Fruit fly (Drosophila melanogaster) whole organism, embryonic: ENCODE measurements around the gene CG10863.
A peak's percentile ranks its signal among the peaks of the same experiment; 100 is the strongest.

ENCODE experiments used
- ATbp ChIP-seq: fragments of 200-800 bp; sonication (Bioruptor generic); optimal IDR thresholded peaks from 2 replicates; lab custom pipeline; 2017; ENCODE audit warnings: missing biosample characterization, mild to moderate bottlenecking, missing genetic modification characterization, missing genetic modification reagents
- Atf-2 ChIP-seq: fragments of 200-800 bp; sonication (Bioruptor generic); optimal IDR thresholded peaks from 2 replicates; lab custom pipeline; 2016; ENCODE audit warnings: missing biosample characterization, missing genetic modification characterization
- B-H1 ChIP-seq: fragments of 200-800 bp; sonication (Bioruptor generic); IDR thresholded peaks from 3 replicates; pipeline ENCODE4 v1.3.6; 2022; ENCODE audit warnings: missing biosample characterization, missing genetic modification characterization
- Bgb ChIP-seq: fragments of 200-800 bp; sonication (Bioruptor generic); IDR thresholded peaks from 2 replicates; pipeline ENCODE4 v1.3.6; 2022; ENCODE audit warnings: missing biosample characterization, missing genetic modification characterization; ENCODE audit not compliant: partially characterized antibody
- CG13287 ChIP-seq: fragments of 200-800 bp; sonication (Bioruptor generic); IDR thresholded peaks from 2 replicates; pipeline ENCODE4 v1.3.6; 2022; ENCODE audit warnings: missing biosample characterization, missing genetic modification characterization; ENCODE audit not compliant: partially characterized antibody
- CG14441 ChIP-seq: fragments of 200-800 bp; sonication (Bioruptor generic); IDR thresholded peaks from 2 replicates; pipeline ENCODE4 v1.3.6; 2022; ENCODE audit warnings: missing biosample characterization, missing genetic modification characterization
- CG15479 ChIP-seq: fragments of 200-800 bp; sonication (Bioruptor generic); optimal IDR thresholded peaks from 3 replicates; lab custom pipeline; 2019; ENCODE audit warnings: missing biosample characterization, mild to moderate bottlenecking, missing genetic modification characterization, moderate library complexity
- CG2116 ChIP-seq: fragments of 200-800 bp; sonication (Bioruptor generic); optimal IDR thresholded peaks from 3 replicates; lab custom pipeline; 2018; ENCODE audit warnings: missing biosample characterization, mild to moderate bottlenecking, missing genetic modification characterization
- CG30431 ChIP-seq: fragments of 200-800 bp; sonication (Bioruptor generic); optimal IDR thresholded peaks from 2 replicates; lab custom pipeline; 2017; ENCODE audit warnings: missing biosample characterization, missing genetic modification characterization
- CG32532 ChIP-seq: fragments of 200-800 bp; sonication (Bioruptor generic); IDR thresholded peaks from 2 replicates; pipeline ENCODE4 v1.3.6; 2022; ENCODE audit warnings: missing biosample characterization, missing genetic modification characterization
- CG33557 ChIP-seq: fragments of 200-800 bp; sonication (Bioruptor generic); optimal IDR thresholded peaks from 2 replicates; lab custom pipeline; 2019; ENCODE audit warnings: missing biosample characterization, mild to moderate bottlenecking, missing genetic modification characterization, moderate library complexity
- CG7372 ChIP-seq: fragments of 200-800 bp; sonication (Bioruptor generic); IDR thresholded peaks from 2 replicates; pipeline ENCODE4 v1.3.6; 2022; ENCODE audit warnings: missing biosample characterization, missing genetic modification characterization
- CG7839 ChIP-seq: fragments of 200-800 bp; sonication (Bioruptor generic); optimal IDR thresholded peaks from 3 replicates; lab custom pipeline; 2018; ENCODE audit warnings: missing biosample characterization, mild to moderate bottlenecking, missing genetic modification characterization, moderate library complexity
- CG7963 ChIP-seq: fragments of 200-800 bp; sonication (Bioruptor generic); IDR thresholded peaks from 3 replicates; pipeline ENCODE4 v1.3.6; 2022; ENCODE audit warnings: missing biosample characterization, missing genetic modification characterization; ENCODE audit not compliant: partially characterized antibody
- CG8478 ChIP-seq: fragments of >200 bp; optimal IDR thresholded peaks from 2 replicates; lab custom pipeline; 2018
- CG8924 ChIP-seq: fragments of 200-800 bp; optimal IDR thresholded peaks from 3 replicates; lab custom pipeline; 2019; ENCODE audit warnings: missing biosample characterization, mild to moderate bottlenecking, missing genetic modification characterization, moderate library complexity
- CG9817 ChIP-seq: fragments of 200-800 bp; sonication (Bioruptor generic); optimal IDR thresholded peaks from 2 replicates; lab custom pipeline; 2018; ENCODE audit warnings: missing biosample characterization, mild to moderate bottlenecking, missing genetic modification characterization, moderate library complexity
- Camta ChIP-seq: fragments of 200-800 bp; sonication (Bioruptor generic); optimal IDR thresholded peaks from 2 replicates; lab custom pipeline; 2016; ENCODE audit warnings: missing biosample characterization, missing genetic modification characterization
- Dll ChIP-seq: fragments of 200-800 bp; sonication (Bioruptor generic); IDR thresholded peaks from 4 replicates; pipeline ENCODE4 v1.3.6; 2022; ENCODE audit warnings: missing biosample characterization, missing genetic modification characterization; ENCODE audit not compliant: partially characterized antibody
- Doc3 ChIP-seq: fragments of 200-800 bp; sonication (Bioruptor generic); IDR thresholded peaks from 3 replicates; pipeline ENCODE4 v1.3.6; 2022; ENCODE audit warnings: missing biosample characterization, missing genetic modification characterization; ENCODE audit not compliant: partially characterized antibody
- Dref ChIP-seq: fragments of 200-800 bp; sonication (Bioruptor generic); IDR thresholded peaks from 2 replicates; pipeline ENCODE4 v1.3.6; 2022; ENCODE audit warnings: missing biosample characterization, missing genetic modification characterization
- ERR ChIP-seq: fragments of 200-800 bp; sonication (Bioruptor generic); optimal IDR thresholded peaks from 2 replicates; lab custom pipeline; 2016; ENCODE audit warnings: missing biosample characterization, missing genetic modification characterization
- GATAe ChIP-seq: fragments of 200-800 bp; sonication (Bioruptor generic); conservative IDR thresholded peaks from 2 replicates; pipeline ENCODE4 v1.3.6; 2022; ENCODE audit warnings: missing biosample characterization, missing genetic modification characterization
- HLH4C ChIP-seq: fragments of 200-800 bp; sonication (Bioruptor generic); IDR thresholded peaks from 3 replicates; pipeline ENCODE4 v1.3.6; 2022; ENCODE audit warnings: missing biosample characterization, missing genetic modification characterization; ENCODE audit not compliant: partially characterized antibody
- Opbp ChIP-seq: fragments of 200-800 bp; sonication (Bioruptor generic); IDR thresholded peaks from 3 replicates; pipeline ENCODE4 v1.3.6; 2022; ENCODE audit warnings: missing biosample characterization, missing genetic modification characterization; ENCODE audit not compliant: partially characterized antibody
- Sox102F ChIP-seq: fragments of 200-800 bp; sonication (Bioruptor generic); optimal IDR thresholded peaks from 2 replicates; lab custom pipeline; 2018; ENCODE audit warnings: missing biosample characterization, mild to moderate bottlenecking, missing genetic modification characterization, moderate library complexity
- Stat92E ChIP-seq, 3 experiments: fragments of >200 bp in 2 of 3; fragments of 200-800 bp in 1 of 3; sonication (Bioruptor generic) in 1 of 3; optimal IDR thresholded peaks; 2 replicates each; lab custom pipeline; 2017 to 2019; ENCODE audit warnings: missing biosample characterization in 3 of 3, missing genetic modification characterization in 3 of 3, mild to moderate bottlenecking in 1 of 3, moderate library complexity in 1 of 3
- amos ChIP-seq: fragments of 200-800 bp; sonication (Bioruptor generic); IDR thresholded peaks from 2 replicates; pipeline ENCODE4 v1.3.6; 2022; ENCODE audit warnings: missing biosample characterization, missing genetic modification characterization; ENCODE audit not compliant: partially characterized antibody
- ara ChIP-seq: fragments of 200-800 bp; sonication (Bioruptor generic); IDR thresholded peaks from 2 replicates; pipeline ENCODE4 v1.3.6; 2022; ENCODE audit warnings: missing biosample characterization, missing genetic modification characterization
- bowl ChIP-seq: fragments of 200-800 bp; sonication (Bioruptor generic); IDR thresholded peaks from 2 replicates; pipeline ENCODE4 v1.3.6; 2022; ENCODE audit warnings: missing biosample characterization, missing genetic modification characterization
- chn ChIP-seq: fragments of 200-800 bp; sonication (Bioruptor generic); optimal IDR thresholded peaks from 2 replicates; lab custom pipeline; 2016; ENCODE audit warnings: missing biosample characterization, missing genetic modification characterization
- croc ChIP-seq: fragments of 200-800 bp; sonication (Bioruptor generic); conservative IDR thresholded peaks from 3 replicates; pipeline ENCODE4 v1.3.6; 2022; ENCODE audit warnings: missing biosample characterization, missing genetic modification characterization
- dysf ChIP-seq: fragments of 200-800 bp; sonication (Bioruptor generic); IDR thresholded peaks from 3 replicates; pipeline ENCODE4 v1.3.6; 2022; ENCODE audit warnings: missing biosample characterization, missing genetic modification characterization
- lab ChIP-seq: fragments of 200-800 bp; sonication (Bioruptor generic); optimal IDR thresholded peaks from 3 replicates; lab custom pipeline; 2017; ENCODE audit warnings: missing biosample characterization, missing genetic modification characterization, mild to moderate bottlenecking, moderate library complexity, missing genetic modification reagents
- lilli ChIP-seq: fragments of 200-800 bp; sonication (Bioruptor generic); optimal IDR thresholded peaks from 3 replicates; lab custom pipeline; 2016; ENCODE audit warnings: missing biosample characterization, missing genetic modification characterization
- nerfin-2 ChIP-seq: fragments of 200-800 bp; sonication (Bioruptor generic); IDR thresholded peaks from 2 replicates; pipeline ENCODE4 v1.3.6; 2022; ENCODE audit warnings: missing biosample characterization, missing genetic modification characterization; ENCODE audit not compliant: partially characterized antibody
- pita ChIP-seq: fragments of 200-800 bp; sonication (Bioruptor generic); optimal IDR thresholded peaks from 2 replicates; lab custom pipeline; 2017; ENCODE audit warnings: missing biosample characterization, mild to moderate bottlenecking, missing genetic modification characterization
- prd ChIP-seq, 3 experiments: fragments of >200 bp in 2 of 3; fragments of 200-800 bp in 1 of 3; sonication (Bioruptor generic) in 1 of 3; optimal IDR thresholded peaks in 2 of 3; IDR thresholded peaks in 1 of 3; 2 replicates in 2 of 3; 3 replicates in 1 of 3; pipeline versions ENCODE4 v1.3.6 to Lab custom; 2017 to 2022; ENCODE audit warnings: missing biosample characterization in 1 of 3, missing genetic modification characterization in 1 of 3
- sisA ChIP-seq: fragments of 200-800 bp; sonication (Bioruptor generic); IDR thresholded peaks from 2 replicates; pipeline ENCODE4 v1.3.6; 2022; ENCODE audit warnings: missing biosample characterization, missing genetic modification characterization
- slbo ChIP-seq: fragments of 200-800 bp; sonication (Bioruptor generic); IDR thresholded peaks from 2 replicates; pipeline ENCODE4 v1.3.6; 2022; ENCODE audit warnings: missing biosample characterization, missing genetic modification characterization
- tap ChIP-seq: fragments of 200-800 bp; optimal IDR thresholded peaks from 3 replicates; lab custom pipeline; 2019; ENCODE audit warnings: missing biosample characterization, mild to moderate bottlenecking, missing genetic modification characterization, moderate library complexity
- tio ChIP-seq: fragments of 200-800 bp; sonication (Bioruptor generic); optimal IDR thresholded peaks from 2 replicates; lab custom pipeline; 2017; ENCODE audit warnings: missing biosample characterization, missing genetic modification characterization, inconsistent platforms
- tna ChIP-seq: fragments of 200-800 bp; sonication (Bioruptor generic); IDR thresholded peaks from 2 replicates; pipeline ENCODE4 v1.3.6; 2022; ENCODE audit warnings: missing biosample characterization, missing genetic modification characterization; ENCODE audit not compliant: partially characterized antibody
- unc-4 ChIP-seq: fragments of 200-800 bp; sonication (Bioruptor generic); IDR thresholded peaks from 2 replicates; pipeline ENCODE4 v1.3.6; 2022; ENCODE audit warnings: missing biosample characterization, missing genetic modification characterization; ENCODE audit not compliant: partially characterized antibody
- vvl ChIP-seq: fragments of 200-800 bp; sonication (Bioruptor generic); IDR thresholded peaks from 2 replicates; pipeline ENCODE4 v1.3.6; 2022; ENCODE audit warnings: missing biosample characterization, missing genetic modification characterization
- zen ChIP-seq: fragments of 200-800 bp; sonication (Bioruptor generic); optimal IDR thresholded peaks from 3 replicates; lab custom pipeline; 2018; ENCODE audit warnings: missing biosample characterization, mild to moderate bottlenecking, missing genetic modification characterization, moderate library complexity

The CG10863 gene

DNA sequence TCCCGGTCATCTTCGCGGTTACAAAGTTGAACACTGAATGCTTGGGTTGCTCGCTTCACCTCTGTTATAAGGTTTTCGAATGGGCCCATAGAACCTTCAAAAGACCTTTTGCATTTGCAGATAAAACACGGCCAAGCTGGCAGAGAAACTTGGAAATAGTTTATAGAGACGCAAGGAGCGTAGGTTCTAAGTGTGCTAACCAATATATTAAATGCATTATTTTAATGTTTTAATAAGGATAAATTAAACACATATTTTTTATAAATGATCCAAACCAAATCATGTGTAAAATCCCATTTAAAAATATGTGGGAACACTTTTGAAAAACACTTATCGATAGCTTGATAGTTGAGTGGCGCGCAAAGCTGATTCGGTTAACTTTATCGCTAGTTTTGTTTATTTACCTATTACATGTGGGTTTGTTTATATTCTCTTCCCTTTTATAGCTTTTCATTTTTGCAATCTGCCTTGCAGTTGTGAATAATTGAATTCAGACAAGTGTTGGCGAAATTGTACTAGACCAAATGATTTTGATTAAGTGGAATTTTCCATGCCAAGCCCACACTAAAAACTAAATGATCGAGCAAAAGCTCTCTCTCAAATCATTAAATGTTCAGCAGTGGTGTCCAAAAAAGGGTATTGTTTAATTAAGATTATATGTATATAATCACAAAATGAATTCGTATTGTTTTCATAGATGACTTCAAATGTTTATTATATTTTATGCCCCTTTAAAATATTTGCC lies 2.0 kb downstream of the CG10863 start, which contains the start of gene CG12766 (continued):
- TF ChIP-seq CG32532 (GFP tag; lab: Robert Waterston, UW) (peak; percentile 42; the same call in 1 of the 2 replicates), ERR (no peak), CG2116 (GFP tag; lab: Kevin White, UChicago) (peak; percentile 38), vvl (0 out of 2 replicates have a peak, but pooled peaks have one; percentile 5), CG14441 (GFP tag; lab: Robert Waterston, UW) (0 out of 2 replicates have a peak, but pooled peaks have one; percentile 6), CG7963 (GFP tag; lab: Robert Waterston, UW) (peak; percentile 55; the same call in 1 of the 3 replicates), HLH4C (GFP tag; lab: Robert Waterston, UW) (peak; percentile 78), CG9817 (tag; lab: Kevin White, UChicago) (no peak), CG8924 (tag; lab: Kevin White, UChicago) (no peak), Doc3 (GFP tag; lab: Robert Waterston, UW) (peak; percentile 38; the same call in 2 of the 3 replicates), dysf (GFP tag; lab: Robert Waterston, UW) (peak; percentile 23; the same call in 1 of the 3 replicates), CG15479 (GFP tag; lab: Kevin White, UChicago) (no peak), CG13287 (GFP tag; lab: Robert Waterston, UW) (peak; percentile 76), nerfin-2 (peak; percentile 66; the same call in 1 of the 2 replicates), CG8478 (no peak), Opbp (peak; percentile 34; the same call in 1 of the 3 replicates), sisA (no peak), bowl (GFP tag; lab: Robert Waterston, UW) (no peak), Atf-2 (GFP tag; lab: Kevin White, UChicago) (no peak), pita (GFP tag; lab: Kevin White, UChicago) (no peak), Dref (GFP tag; lab: Robert Waterston, UW) (peak; percentile 48), ara (no peak), CG7839 (tag; lab: Kevin White, UChicago) (peak; percentile 30), CG7372 (no peak), CG33557 (GFP tag; lab: Kevin White, UChicago) (no peak), amos (GFP tag; lab: Robert Waterston, UW) (peak; percentile 47; the same call in 1 of the 2 replicates), tio (no peak), chn (GFP tag; lab: Kevin White, UChicago) (no peak), GATAe (GFP tag; lab: Robert Waterston, UW) (no peak), Dll (GFP tag; lab: Robert Waterston, UW) (peak; percentile 61; the same call in 3 of the 4 replicates), Camta (GFP tag; lab: Kevin White, UChicago) (no peak), Bgb (peak; percentile 65; the same call in 1 of the 2 replicates), lab (peak; percentile 43), prd (optimal IDR thresholded peaks at IDR 0.05; lab: Kevin White, UChicago) (no peak), prd (GFP tag; IDR thresholded peaks at IDR 0.05; lab: Robert Waterston, UW) (0 out of 3 replicates have a peak, but pooled peaks have one; percentile 5), zen (tag; lab: Kevin White, UChicago) (no peak), Stat92E (GFP tag; optimal IDR thresholded peaks at IDR 0.05; lab: Kevin White, UChicago) (no peak), unc-4 (0 out of 2 replicates have a peak, but pooled peaks have one; percentile 43), tna (peak; percentile 71), lilli (GFP tag; lab: Kevin White, UChicago) (no peak), slbo (GFP tag; lab: Robert Waterston, UW) (peak; percentile 29; the same call in 1 of the 2 replicates), CG30431 (GFP tag; lab: Kevin White, UChicago) (no peak), croc (GFP tag; lab: Robert Waterston, UW) (no peak), Sox102F (no peak), ATbp (GFP tag; lab: Kevin White, UChicago) (no peak), tap (no peak), B-H1 (GFP tag; lab: Robert Waterston, UW) (no peak)
